Fruit fly (Drosophila melanogaster) whole organism, embryonic: ENCODE measurements around the gene L2HGDH.
A peak's percentile ranks its signal among the peaks of the same experiment; 100 is the strongest.

ENCODE experiments used
- CG10267 ChIP-seq: fragments of 200-800 bp; sonication (Bioruptor generic); optimal IDR thresholded peaks from 2 replicates; lab custom pipeline; 2018; ENCODE audit warnings: missing biosample characterization, mild to moderate bottlenecking, missing genetic modification characterization, moderate library complexity
- CG11695 ChIP-seq: fragments of 200-800 bp; sonication (Bioruptor generic); IDR thresholded peaks from 3 replicates; pipeline ENCODE4 v1.3.6; 2022; ENCODE audit warnings: missing biosample characterization, missing genetic modification characterization
- CG12391 ChIP-seq: fragments of 200-800 bp; sonication (Bioruptor generic); optimal IDR thresholded peaks from 3 replicates; lab custom pipeline; 2018; ENCODE audit warnings: missing biosample characterization, mild to moderate bottlenecking, missing genetic modification characterization, moderate library complexity
- CG13123 ChIP-seq: fragments of 200-800 bp; sonication (Bioruptor generic); optimal IDR thresholded peaks from 2 replicates; lab custom pipeline; 2016; ENCODE audit warnings: missing biosample characterization, missing genetic modification characterization
- CG14710 ChIP-seq: fragments of 200-800 bp; sonication (Bioruptor generic); optimal IDR thresholded peaks from 3 replicates; lab custom pipeline; 2019; ENCODE audit warnings: missing biosample characterization, mild to moderate bottlenecking, missing genetic modification characterization, moderate library complexity
- CG15479 ChIP-seq: fragments of 200-800 bp; sonication (Bioruptor generic); optimal IDR thresholded peaks from 3 replicates; lab custom pipeline; 2019; ENCODE audit warnings: missing biosample characterization, mild to moderate bottlenecking, missing genetic modification characterization, moderate library complexity
- CG1602 ChIP-seq: fragments of 200-800 bp; sonication (Bioruptor generic); optimal IDR thresholded peaks from 3 replicates; lab custom pipeline; 2016; ENCODE audit warnings: missing biosample characterization, missing genetic modification characterization
- CG2712 ChIP-seq: fragments of 200-800 bp; optimal IDR thresholded peaks from 3 replicates; lab custom pipeline; 2019; ENCODE audit warnings: missing biosample characterization, mild to moderate bottlenecking, missing genetic modification characterization, moderate library complexity
- CG2875 ChIP-seq: fragments of 200-800 bp; sonication (Bioruptor generic); optimal IDR thresholded peaks from 2 replicates; lab custom pipeline; 2017; ENCODE audit warnings: missing biosample characterization, mild to moderate bottlenecking, missing genetic modification characterization, missing genetic modification reagents
- CG31441 ChIP-seq: fragments of 200-800 bp; sonication (Bioruptor generic); IDR thresholded peaks from 2 replicates; pipeline ENCODE4 v1.3.6; 2022; ENCODE audit warnings: missing biosample characterization, missing genetic modification characterization
- CG34422 ChIP-seq: fragments of 200-800 bp; sonication (Bioruptor generic); IDR thresholded peaks from 3 replicates; pipeline ENCODE4 v1.3.6; 2022; ENCODE audit warnings: missing biosample characterization, missing genetic modification characterization
- CG5953 ChIP-seq: fragments of 200-800 bp; sonication (Bioruptor generic); IDR thresholded peaks from 2 replicates; pipeline ENCODE4 v1.3.6; 2022; ENCODE audit warnings: missing biosample characterization, missing genetic modification characterization
- CG8924 ChIP-seq: fragments of 200-800 bp; optimal IDR thresholded peaks from 3 replicates; lab custom pipeline; 2019; ENCODE audit warnings: missing biosample characterization, mild to moderate bottlenecking, missing genetic modification characterization, moderate library complexity
- CoRest ChIP-seq: fragments of 200-800 bp; sonication (Bioruptor generic); optimal IDR thresholded peaks from 3 replicates; lab custom pipeline; 2018; ENCODE audit warnings: missing biosample characterization, mild to moderate bottlenecking, missing genetic modification characterization, moderate library complexity
- D19A ChIP-seq: fragments of 200-800 bp; optimal IDR thresholded peaks from 3 replicates; lab custom pipeline; 2019; ENCODE audit warnings: missing biosample characterization, mild to moderate bottlenecking, missing genetic modification characterization, moderate library complexity
- Dip2 ChIP-seq: fragments of 200-800 bp; sonication (Bioruptor generic); IDR thresholded peaks from 2 replicates; pipeline ENCODE4 v1.3.6; 2022; ENCODE audit warnings: missing biosample characterization, missing genetic modification characterization
- Eip74EF ChIP-seq, 2 experiments: fragments of 200-800 bp in 1 of 2; fragments of >200 bp in 1 of 2; sonication (Bioruptor generic) in 1 of 2; optimal IDR thresholded peaks; 2 replicates each; lab custom pipeline; 2017 to 2019; ENCODE audit warnings: missing biosample characterization in 2 of 2, missing genetic modification characterization in 2 of 2, mild to moderate bottlenecking in 1 of 2, moderate library complexity in 1 of 2
- Ets65A ChIP-seq: fragments of 200-800 bp; sonication (Bioruptor generic); peaks from one replicate; lab custom pipeline; 2016; ENCODE audit warnings: missing biosample characterization, missing genetic modification characterization
- Hr3 ChIP-seq: fragments of 200-800 bp; sonication (Bioruptor generic); optimal IDR thresholded peaks from 3 replicates; lab custom pipeline; 2016; ENCODE audit warnings: missing biosample characterization, missing genetic modification characterization
- Kr ChIP-seq: fragments of 200-800 bp; sonication (Bioruptor generic); optimal IDR thresholded peaks from 2 replicates; lab custom pipeline; 2017; ENCODE audit warnings: missing biosample characterization, mild to moderate bottlenecking, missing genetic modification characterization
- Lim3 ChIP-seq: fragments of 200-800 bp; sonication (Bioruptor generic); IDR thresholded peaks from 2 replicates; pipeline ENCODE4 v1.3.6; 2022; ENCODE audit warnings: missing biosample characterization, missing genetic modification characterization
- NC2β ChIP-seq: fragments of 200-800 bp; sonication (Bioruptor generic); optimal IDR thresholded peaks from 2 replicates; lab custom pipeline; 2016; ENCODE audit warnings: missing biosample characterization, missing genetic modification characterization
- Six4 ChIP-seq: fragments of 200-800 bp; sonication (Bioruptor generic); optimal IDR thresholded peaks from 2 replicates; lab custom pipeline; 2016; ENCODE audit warnings: missing biosample characterization, missing genetic modification characterization
- Sox100B ChIP-seq: fragments of 200-800 bp; sonication (Bioruptor generic); optimal IDR thresholded peaks from 3 replicates; lab custom pipeline; 2018; ENCODE audit warnings: missing biosample characterization, mild to moderate bottlenecking, missing genetic modification characterization
- Sox102F ChIP-seq: fragments of 200-800 bp; sonication (Bioruptor generic); optimal IDR thresholded peaks from 2 replicates; lab custom pipeline; 2018; ENCODE audit warnings: missing biosample characterization, mild to moderate bottlenecking, missing genetic modification characterization, moderate library complexity
- Ssrp ChIP-seq: fragments of 200-800 bp; sonication (Bioruptor generic); optimal IDR thresholded peaks from 2 replicates; lab custom pipeline; 2018; ENCODE audit warnings: missing biosample characterization, mild to moderate bottlenecking, missing genetic modification characterization, moderate library complexity
- ara ChIP-seq: fragments of 200-800 bp; sonication (Bioruptor generic); IDR thresholded peaks from 2 replicates; pipeline ENCODE4 v1.3.6; 2022; ENCODE audit warnings: missing biosample characterization, missing genetic modification characterization
- az2 ChIP-seq: fragments of 200-800 bp; sonication (Bioruptor generic); optimal IDR thresholded peaks from 3 replicates; lab custom pipeline; 2016; ENCODE audit warnings: missing biosample characterization, missing genetic modification characterization
- chm ChIP-seq: fragments of 200-800 bp; sonication (Bioruptor generic); IDR thresholded peaks from 2 replicates; pipeline ENCODE4 v1.3.6; 2022; ENCODE audit warnings: missing biosample characterization, missing genetic modification characterization
- corto ChIP-seq: fragments of 200-800 bp; sonication (Bioruptor generic); optimal IDR thresholded peaks from 2 replicates; lab custom pipeline; 2016; ENCODE audit warnings: missing biosample characterization, mild to moderate bottlenecking, missing genetic modification characterization, moderate library complexity
- dati ChIP-seq: fragments of 200-800 bp; sonication (Bioruptor generic); IDR thresholded peaks from 2 replicates; pipeline ENCODE4 v1.3.6; 2022; ENCODE audit warnings: missing biosample characterization, missing genetic modification characterization
- dmrt11E ChIP-seq: fragments of 200-800 bp; sonication (Bioruptor generic); optimal IDR thresholded peaks from 3 replicates; lab custom pipeline; 2018; ENCODE audit warnings: missing biosample characterization, mild to moderate bottlenecking, missing genetic modification characterization, moderate library complexity
- gem ChIP-seq: fragments of 200-800 bp; sonication (Bioruptor generic); optimal IDR thresholded peaks from 2 replicates; lab custom pipeline; 2019; ENCODE audit warnings: missing biosample characterization, mild to moderate bottlenecking, missing genetic modification characterization, moderate library complexity
- grn ChIP-seq: fragments of 200-800 bp; sonication (Bioruptor generic); optimal IDR thresholded peaks from 3 replicates; lab custom pipeline; 2017; ENCODE audit warnings: missing biosample characterization, missing genetic modification characterization
- gsb-n ChIP-seq: fragments of 200-800 bp; sonication (Bioruptor generic); optimal IDR thresholded peaks from 3 replicates; lab custom pipeline; 2018; ENCODE audit warnings: missing biosample characterization, mild to moderate bottlenecking, missing genetic modification characterization
- insv ChIP-seq, 2 experiments: fragments of 200-800 bp; sonication (Bioruptor generic); optimal IDR thresholded peaks; 3 replicates each; lab custom pipeline; 2016 to 2018; ENCODE audit warnings: missing biosample characterization in 2 of 2, missing genetic modification characterization in 2 of 2
- nerfin-1 ChIP-seq: fragments of 200-800 bp; sonication (Bioruptor generic); optimal IDR thresholded peaks from 3 replicates; lab custom pipeline; 2019; ENCODE audit warnings: missing biosample characterization, mild to moderate bottlenecking, missing genetic modification characterization, moderate library complexity
- rib ChIP-seq: fragments of 200-800 bp; sonication (Bioruptor generic); IDR thresholded peaks from 2 replicates; pipeline ENCODE4 v1.3.6; 2022; ENCODE audit warnings: missing biosample characterization, missing genetic modification characterization
- sens ChIP-seq: fragments of 200-800 bp; sonication (Bioruptor generic); peaks from one replicate; lab custom pipeline; 2016; ENCODE audit warnings: missing biosample characterization, missing genetic modification characterization
- sqz ChIP-seq: fragments of 200-800 bp; sonication (Bioruptor generic); optimal IDR thresholded peaks from 3 replicates; lab custom pipeline; 2018; ENCODE audit warnings: missing biosample characterization, mild to moderate bottlenecking, missing genetic modification characterization
- tio ChIP-seq: fragments of 200-800 bp; sonication (Bioruptor generic); optimal IDR thresholded peaks from 2 replicates; lab custom pipeline; 2017; ENCODE audit warnings: missing biosample characterization, missing genetic modification characterization, inconsistent platforms
- trem ChIP-seq: fragments of 200-800 bp; optimal IDR thresholded peaks from 3 replicates; lab custom pipeline; 2019; ENCODE audit warnings: missing biosample characterization, mild to moderate bottlenecking, missing genetic modification characterization, moderate library complexity
- unpg ChIP-seq: fragments of 200-800 bp; sonication (Bioruptor generic); optimal IDR thresholded peaks from 3 replicates; lab custom pipeline; 2018; ENCODE audit warnings: missing biosample characterization, mild to moderate bottlenecking, missing genetic modification characterization, moderate library complexity
- wek ChIP-seq: fragments of 200-800 bp; sonication (Bioruptor generic); optimal IDR thresholded peaks from 3 replicates; lab custom pipeline; 2018; ENCODE audit warnings: missing biosample characterization, mild to moderate bottlenecking, missing genetic modification characterization, moderate library complexity
- z ChIP-seq: fragments of 200-800 bp; sonication (Bioruptor generic); IDR thresholded peaks from 3 replicates; pipeline ENCODE4 v1.3.6; 2022; ENCODE audit warnings: missing biosample characterization, missing genetic modification characterization
- zen ChIP-seq: fragments of 200-800 bp; sonication (Bioruptor generic); optimal IDR thresholded peaks from 3 replicates; lab custom pipeline; 2018; ENCODE audit warnings: missing biosample characterization, mild to moderate bottlenecking, missing genetic modification characterization, moderate library complexity

Gene L2HGDH

DNA sequence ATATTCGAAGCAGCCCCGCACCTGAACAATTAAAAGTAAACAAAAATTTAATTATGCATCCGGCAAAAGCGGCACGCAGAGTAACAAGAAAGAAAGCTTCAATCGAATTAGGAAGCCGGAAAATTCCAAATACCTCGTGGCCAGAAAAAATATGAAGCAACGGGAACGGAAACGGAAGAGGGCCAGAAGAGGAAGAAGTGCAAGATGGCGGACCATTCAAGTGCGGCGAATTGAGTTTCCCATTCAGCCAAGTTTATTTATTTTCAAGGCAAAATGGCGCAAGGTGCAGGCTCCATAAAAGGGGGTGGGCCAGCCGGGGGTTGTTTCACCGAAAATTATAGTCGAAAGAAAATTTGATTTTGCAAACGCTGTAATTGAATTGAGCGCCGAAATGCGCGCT, 39.7 kb downstream of the L2HGDH start (continued):
- peak; percentile 42 for TF ChIP-seq sqz (GFP tag; lab: Kevin White, UChicago)
- TF ChIP-seq sens (GFP tag; lab: Kevin White, UChicago) = peak; percentile 51
- TF ChIP-seq ara (GFP tag; lab: Robert Waterston, UW) = peak; percentile 30; the same call in 1 of the 2 replicates
- TF ChIP-seq wek = peak; percentile 5
- 0 out of 2 replicates have a peak, but pooled peaks have one; percentile 29 for TF ChIP-seq chm (GFP tag; lab: Robert Waterston, UW)
- TF ChIP-seq zen (tag; lab: Kevin White, UChicago) = peak; percentile 43
- no peak for TF ChIP-seq CG2875 (GFP tag; lab: Kevin White, UChicago)
- TF ChIP-seq Sox100B (GFP tag; lab: Kevin White, UChicago) = peak; percentile 18
- peak; percentile 36 for TF ChIP-seq CG14710 (tag; lab: Kevin White, UChicago)
- no peak for TF ChIP-seq Sox102F (GFP tag; lab: Kevin White, UChicago)
- peak; percentile 22 for TF ChIP-seq CG15479 (GFP tag; lab: Kevin White, UChicago)
- peak in 1 of 2 experiments; percentile 3 for TF ChIP-seq insv (GFP tag; optimal IDR thresholded peaks at IDR 0.05; lab: Kevin White, UChicago)
- no peak for TF ChIP-seq CG10267 (tag; lab: Kevin White, UChicago)
- 0 out of 3 replicates have a peak, but pooled peaks have one; percentile 21 for TF ChIP-seq CG11695 (GFP tag; lab: Robert Waterston, UW)

DNA sequence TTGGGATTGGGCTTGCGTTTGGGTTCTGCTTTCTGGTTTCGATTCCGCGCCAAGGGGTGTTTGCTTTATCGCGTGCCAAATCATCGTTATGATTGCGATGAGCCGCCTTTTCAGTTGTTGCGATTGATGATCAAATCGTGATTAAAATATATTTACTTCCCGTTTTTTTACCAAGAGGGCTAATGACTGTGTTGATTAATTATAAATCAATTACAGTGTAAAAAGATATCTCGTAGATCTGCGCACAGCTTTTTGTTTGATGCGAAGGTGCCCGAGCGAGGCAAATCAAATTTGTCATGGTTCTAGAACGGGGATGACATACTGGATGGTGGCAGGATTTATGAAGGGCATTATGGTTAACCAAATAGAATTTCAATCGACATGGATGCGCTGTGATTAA, 40.4 kb downstream of the L2HGDH start:
- TF ChIP-seq gsb-n (tag; lab: Kevin White, UChicago) (peak; percentile 76), Ets65A (GFP tag; lab: Kevin White, UChicago) (peak; percentile 50), corto (GFP tag; lab: Kevin White, UChicago) (no peak), grn (GFP tag; lab: Kevin White, UChicago) (peak; percentile 12)
- TF ChIP-seq, all 482 proteins: peak for 3

DNA sequence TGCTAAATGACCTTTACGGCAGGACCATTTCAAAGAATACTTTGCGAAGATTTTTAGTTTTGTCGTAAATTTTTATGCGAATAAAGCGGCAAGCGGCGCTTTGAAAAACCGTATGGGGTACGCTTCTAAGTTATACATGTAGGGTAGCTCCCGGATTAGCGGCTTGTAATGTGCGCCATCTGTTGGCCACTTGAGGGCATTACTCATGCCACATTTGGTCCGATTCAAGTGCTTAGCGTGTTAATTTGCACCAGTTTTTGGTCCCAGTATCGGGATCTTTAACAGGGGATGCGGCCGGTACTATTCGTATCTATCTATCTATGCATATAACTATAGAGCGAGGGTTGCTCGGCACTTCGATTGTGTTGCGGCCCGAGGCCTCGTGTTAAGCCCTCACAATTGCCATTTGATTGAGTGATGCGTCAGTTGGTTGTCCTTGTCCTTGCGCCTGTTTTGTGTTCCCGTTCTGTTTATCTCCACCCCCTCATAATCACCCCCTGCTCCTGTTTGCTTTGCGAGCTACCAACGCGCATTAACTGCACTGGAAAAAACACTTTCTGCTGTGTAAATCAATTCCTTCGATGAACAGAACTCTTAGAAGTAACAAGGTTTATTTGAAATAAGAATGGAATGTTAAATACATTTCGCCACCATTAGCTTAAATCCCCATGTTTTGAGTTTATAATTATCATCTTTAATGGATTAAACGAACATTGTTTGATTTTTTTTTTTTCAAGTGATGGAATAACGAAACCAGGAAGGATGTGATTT, 43.7 kb downstream of the L2HGDH start:
- TF ChIP-seq dati (GFP tag; lab: Robert Waterston, UW) (no peak), D19A (peak; percentile 17), CG13123 (no peak), Dip2 (GFP tag; lab: Robert Waterston, UW) (no peak), CG12391 (tag; lab: Kevin White, UChicago) (peak; percentile 61), Lim3 (GFP tag; lab: Robert Waterston, UW) (no peak), dmrt11E (tag; lab: Kevin White, UChicago) (peak; percentile 82), CG8924 (tag; lab: Kevin White, UChicago) (peak; percentile 11), gem (tag; lab: Kevin White, UChicago) (peak; percentile 70), NC2β (no peak), unpg (GFP tag; lab: Kevin White, UChicago) (peak; percentile 48), CG34422 (GFP tag; lab: Robert Waterston, UW) (no peak), CG10267 (tag; lab: Kevin White, UChicago) (peak; percentile 59), CoRest (tag; lab: Kevin White, UChicago) (peak; percentile 7), rib (GFP tag; lab: Robert Waterston, UW) (no peak), Hr3 (GFP tag; lab: Kevin White, UChicago) (peak; percentile 8), nerfin-1 (tag; lab: Kevin White, UChicago) (peak; percentile 49), Eip74EF (GFP tag; optimal IDR thresholded peaks at IDR 0.05; lab: Kevin White, UChicago) (no peak), CG1602 (GFP tag; lab: Kevin White, UChicago) (no peak), tio (peak; percentile 4), Ssrp (tag; lab: Kevin White, UChicago) (peak; percentile 19), CG31441 (GFP tag; lab: Robert Waterston, UW) (peak; percentile 47; the same call in 1 of the 2 replicates), CG2712 (tag; lab: Kevin White, UChicago) (peak; percentile 68), trem (tag; lab: Kevin White, UChicago) (peak; percentile 11), z (GFP tag; lab: Robert Waterston, UW) (no peak), Kr (GFP tag; lab: Kevin White, UChicago) (peak; percentile 38), az2 (GFP tag; lab: Kevin White, UChicago) (peak; percentile 36), CG5953 (no peak), Six4 (GFP tag; lab: Kevin White, UChicago) (peak; percentile 4)
